Fruit fly (Drosophila melanogaster) whole organism, embryonic: ENCODE results near the gene CG13949.
A peak's percentile ranks its signal among the peaks of the same experiment; 100 is the strongest.

Experiments used
- Ada2b ChIP-seq: fragments of 200-800 bp; sonication (Bioruptor generic); IDR thresholded peaks from 2 replicates; pipeline ENCODE4 v1.3.6; 2022; ENCODE audit warnings: missing biosample characterization, missing genetic modification characterization
- C15 ChIP-seq: fragments of 200-800 bp; sonication (Bioruptor generic); IDR thresholded peaks from 3 replicates; pipeline ENCODE4 v1.3.6; 2022; ENCODE audit warnings: missing biosample characterization, missing genetic modification characterization
- CG10543 ChIP-seq: fragments of 200-800 bp; sonication (Bioruptor generic); optimal IDR thresholded peaks from 3 replicates; lab custom pipeline; 2017; ENCODE audit warnings: missing biosample characterization, mild to moderate bottlenecking, missing genetic modification characterization, moderate library complexity
- CG10979 ChIP-seq: fragments of 200-800 bp; sonication (Bioruptor generic); optimal IDR thresholded peaks from 2 replicates; lab custom pipeline; 2018; ENCODE audit warnings: missing biosample characterization, mild to moderate bottlenecking, missing genetic modification characterization, moderate library complexity
- CG11723 ChIP-seq: fragments of 200-800 bp; sonication (Bioruptor generic); optimal IDR thresholded peaks from 2 replicates; lab custom pipeline; 2017; ENCODE audit warnings: missing biosample characterization, mild to moderate bottlenecking, missing genetic modification characterization
- CG12155 ChIP-seq: fragments of 200-800 bp; sonication (Bioruptor generic); optimal IDR thresholded peaks from 3 replicates; lab custom pipeline; 2016; ENCODE audit warnings: missing biosample characterization, missing genetic modification characterization
- CG13123 ChIP-seq: fragments of 200-800 bp; sonication (Bioruptor generic); optimal IDR thresholded peaks from 2 replicates; lab custom pipeline; 2016; ENCODE audit warnings: missing biosample characterization, missing genetic modification characterization
- CG14965 ChIP-seq: fragments of 200-800 bp; sonication (Bioruptor generic); optimal IDR thresholded peaks from 2 replicates; lab custom pipeline; 2016; ENCODE audit warnings: missing biosample characterization, missing genetic modification characterization, borderline replicate concordance
- CG1647 ChIP-seq: fragments of 200-800 bp; sonication (Bioruptor generic); optimal IDR thresholded peaks from 3 replicates; lab custom pipeline; 2016; ENCODE audit warnings: missing biosample characterization, missing genetic modification characterization
- CG32532 ChIP-seq: fragments of 200-800 bp; sonication (Bioruptor generic); IDR thresholded peaks from 2 replicates; pipeline ENCODE4 v1.3.6; 2022; ENCODE audit warnings: missing biosample characterization, missing genetic modification characterization
- CG33557 ChIP-seq: fragments of 200-800 bp; sonication (Bioruptor generic); optimal IDR thresholded peaks from 2 replicates; lab custom pipeline; 2019; ENCODE audit warnings: missing biosample characterization, mild to moderate bottlenecking, missing genetic modification characterization, moderate library complexity
- CG42726 ChIP-seq: fragments of 200-800 bp; sonication (Bioruptor generic); IDR thresholded peaks from 2 replicates; pipeline ENCODE4 v1.3.6; 2022; ENCODE audit warnings: missing biosample characterization, missing genetic modification characterization; ENCODE audit not compliant: partially characterized antibody
- CG4730 ChIP-seq: fragments of 200-800 bp; sonication (Bioruptor generic); IDR thresholded peaks from 2 replicates; pipeline ENCODE4 v1.3.6; 2022; ENCODE audit warnings: missing biosample characterization, missing genetic modification characterization
- CG5245 ChIP-seq: fragments of 200-800 bp; sonication (Bioruptor generic); optimal IDR thresholded peaks from 3 replicates; lab custom pipeline; 2016; ENCODE audit warnings: missing biosample characterization, missing genetic modification characterization
- CG5953 ChIP-seq: fragments of 200-800 bp; sonication (Bioruptor generic); IDR thresholded peaks from 2 replicates; pipeline ENCODE4 v1.3.6; 2022; ENCODE audit warnings: missing biosample characterization, missing genetic modification characterization
- CG7372 ChIP-seq: fragments of 200-800 bp; sonication (Bioruptor generic); IDR thresholded peaks from 2 replicates; pipeline ENCODE4 v1.3.6; 2022; ENCODE audit warnings: missing biosample characterization, missing genetic modification characterization
- CG7786 ChIP-seq: fragments of 200-800 bp; sonication (Bioruptor generic); optimal IDR thresholded peaks from 2 replicates; lab custom pipeline; 2016; ENCODE audit warnings: missing biosample characterization, missing genetic modification characterization
- CG8281 ChIP-seq: fragments of 200-800 bp; sonication (Bioruptor generic); optimal IDR thresholded peaks from 2 replicates; lab custom pipeline; 2018; ENCODE audit warnings: missing biosample characterization, mild to moderate bottlenecking, missing genetic modification characterization, moderate library complexity
- CG9215 ChIP-seq: fragments of 200-800 bp; sonication (Bioruptor generic); IDR thresholded peaks from 2 replicates; pipeline ENCODE4 v1.3.6; 2022; ENCODE audit warnings: missing biosample characterization, missing genetic modification characterization
- CG9609 ChIP-seq: fragments of 200-800 bp; sonication (Bioruptor generic); optimal IDR thresholded peaks from 3 replicates; lab custom pipeline; 2016; ENCODE audit warnings: missing biosample characterization, missing genetic modification characterization
- Dek ChIP-seq: fragments of 200-800 bp; sonication (Bioruptor generic); optimal IDR thresholded peaks from 3 replicates; lab custom pipeline; 2019; ENCODE audit warnings: missing biosample characterization, mild to moderate bottlenecking, missing genetic modification characterization, moderate library complexity
- Dip2 ChIP-seq: fragments of 200-800 bp; sonication (Bioruptor generic); IDR thresholded peaks from 2 replicates; pipeline ENCODE4 v1.3.6; 2022; ENCODE audit warnings: missing biosample characterization, missing genetic modification characterization
- Ets65A ChIP-seq: fragments of 200-800 bp; sonication (Bioruptor generic); peaks from one replicate; lab custom pipeline; 2016; ENCODE audit warnings: missing biosample characterization, missing genetic modification characterization
- HLH54F ChIP-seq: fragments of 200-800 bp; sonication (Bioruptor generic); optimal IDR thresholded peaks from 3 replicates; lab custom pipeline; 2016; ENCODE audit warnings: missing biosample characterization, missing genetic modification characterization
- Hr39 ChIP-seq: fragments of >200 bp; optimal IDR thresholded peaks from 2 replicates; lab custom pipeline; 2017
- MBD-R2 ChIP-seq: fragments of 200-800 bp; sonication (Bioruptor generic); IDR thresholded peaks from 2 replicates; pipeline ENCODE4 v1.3.6; 2022; ENCODE audit warnings: missing biosample characterization, missing genetic modification characterization
- Meics ChIP-seq: fragments of 200-800 bp; sonication (Bioruptor generic); optimal IDR thresholded peaks from 2 replicates; lab custom pipeline; 2017; ENCODE audit warnings: missing biosample characterization, mild to moderate bottlenecking, missing genetic modification characterization
- Spps ChIP-seq: fragments of 200-800 bp; sonication (Bioruptor generic); optimal IDR thresholded peaks from 2 replicates; lab custom pipeline; 2018; ENCODE audit warnings: missing biosample characterization, mild to moderate bottlenecking, missing genetic modification characterization
- Sry-β ChIP-seq: fragments of 200-800 bp; sonication (Bioruptor generic); optimal IDR thresholded peaks from 2 replicates; lab custom pipeline; 2018; ENCODE audit warnings: missing biosample characterization, mild to moderate bottlenecking, missing genetic modification characterization, moderate library complexity
- Tbp ChIP-seq: fragments of >200 bp; optimal IDR thresholded peaks from 2 replicates; lab custom pipeline; 2018; ENCODE audit warnings: missing biosample characterization, missing genetic modification characterization
- ab ChIP-seq: fragments of 200-800 bp; sonication (Bioruptor generic); optimal IDR thresholded peaks from 2 replicates; lab custom pipeline; 2016; ENCODE audit warnings: missing biosample characterization, missing genetic modification characterization
- amos ChIP-seq: fragments of 200-800 bp; sonication (Bioruptor generic); IDR thresholded peaks from 2 replicates; pipeline ENCODE4 v1.3.6; 2022; ENCODE audit warnings: missing biosample characterization, missing genetic modification characterization; ENCODE audit not compliant: partially characterized antibody
- ase ChIP-seq: fragments of 200-800 bp; sonication (Bioruptor generic); IDR thresholded peaks from 3 replicates; pipeline ENCODE4 v1.3.6; 2022; ENCODE audit warnings: missing biosample characterization, missing genetic modification characterization
- bowl ChIP-seq: fragments of 200-800 bp; sonication (Bioruptor generic); IDR thresholded peaks from 2 replicates; pipeline ENCODE4 v1.3.6; 2022; ENCODE audit warnings: missing biosample characterization, missing genetic modification characterization
- caup ChIP-seq: fragments of 200-800 bp; sonication (Bioruptor generic); optimal IDR thresholded peaks from 3 replicates; lab custom pipeline; 2017; ENCODE audit warnings: missing biosample characterization, mild to moderate bottlenecking, missing genetic modification characterization, moderate library complexity; ENCODE audit not compliant: severe bottlenecking
- corto ChIP-seq: fragments of 200-800 bp; sonication (Bioruptor generic); optimal IDR thresholded peaks from 2 replicates; lab custom pipeline; 2016; ENCODE audit warnings: missing biosample characterization, mild to moderate bottlenecking, missing genetic modification characterization, moderate library complexity
- gcm ChIP-seq: fragments of 200-800 bp; sonication (Bioruptor generic); optimal IDR thresholded peaks from 2 replicates; lab custom pipeline; 2019; ENCODE audit warnings: missing biosample characterization, mild to moderate bottlenecking, missing genetic modification characterization, moderate library complexity
- grau ChIP-seq: fragments of 200-800 bp; optimal IDR thresholded peaks from 3 replicates; lab custom pipeline; 2019; ENCODE audit warnings: missing biosample characterization, mild to moderate bottlenecking, missing genetic modification characterization, moderate library complexity
- hbn ChIP-seq: fragments of 200-800 bp; sonication (Bioruptor generic); IDR thresholded peaks from 2 replicates; pipeline ENCODE4 v1.3.6; 2022; ENCODE audit warnings: missing biosample characterization, missing genetic modification characterization; ENCODE audit not compliant: partially characterized antibody
- ken ChIP-seq: fragments of 200-800 bp; sonication (Bioruptor generic); IDR thresholded peaks from 3 replicates; pipeline ENCODE4 v1.3.6; 2022; ENCODE audit warnings: missing biosample characterization, missing genetic modification characterization
- oc ChIP-seq: fragments of 200-800 bp; sonication (Bioruptor generic); optimal IDR thresholded peaks from 2 replicates; lab custom pipeline; 2018; ENCODE audit warnings: missing biosample characterization, mild to moderate bottlenecking, missing genetic modification characterization, moderate library complexity
- onecut ChIP-seq: fragments of 200-800 bp; sonication (Bioruptor generic); IDR thresholded peaks from 2 replicates; pipeline ENCODE4 v1.3.6; 2022; ENCODE audit warnings: missing biosample characterization, missing genetic modification characterization
- prd ChIP-seq, 3 experiments: fragments of >200 bp in 2 of 3; fragments of 200-800 bp in 1 of 3; sonication (Bioruptor generic) in 1 of 3; optimal IDR thresholded peaks in 2 of 3; IDR thresholded peaks in 1 of 3; 2 replicates in 2 of 3; 3 replicates in 1 of 3; pipeline versions ENCODE4 v1.3.6 to Lab custom; 2017 to 2022; ENCODE audit warnings: missing biosample characterization in 1 of 3, missing genetic modification characterization in 1 of 3
- pzg ChIP-seq: fragments of 200-800 bp; sonication (Bioruptor generic); optimal IDR thresholded peaks from 3 replicates; lab custom pipeline; 2018; ENCODE audit warnings: missing biosample characterization, mild to moderate bottlenecking, missing genetic modification characterization, moderate library complexity
- schlank ChIP-seq: fragments of 200-800 bp; sonication (Bioruptor generic); optimal IDR thresholded peaks from 2 replicates; lab custom pipeline; 2018; ENCODE audit warnings: missing biosample characterization, mild to moderate bottlenecking, missing genetic modification characterization
- shn ChIP-seq: fragments of 200-800 bp; sonication (Bioruptor generic); optimal IDR thresholded peaks from 3 replicates; lab custom pipeline; 2016; ENCODE audit warnings: missing biosample characterization, missing genetic modification characterization
- sim ChIP-seq: fragments of 200-800 bp; sonication (Bioruptor generic); IDR thresholded peaks from 2 replicates; pipeline ENCODE4 v1.3.6; 2022; ENCODE audit warnings: missing biosample characterization, missing genetic modification characterization
- sima ChIP-seq: fragments of 200-800 bp; sonication (Bioruptor generic); optimal IDR thresholded peaks from 2 replicates; lab custom pipeline; 2016; ENCODE audit warnings: missing biosample characterization, missing genetic modification characterization
- slbo ChIP-seq: fragments of 200-800 bp; sonication (Bioruptor generic); IDR thresholded peaks from 2 replicates; pipeline ENCODE4 v1.3.6; 2022; ENCODE audit warnings: missing biosample characterization, missing genetic modification characterization
- tio ChIP-seq: fragments of 200-800 bp; sonication (Bioruptor generic); optimal IDR thresholded peaks from 2 replicates; lab custom pipeline; 2017; ENCODE audit warnings: missing biosample characterization, missing genetic modification characterization, inconsistent platforms
- zfh2 ChIP-seq: fragments of 200-800 bp; sonication (Bioruptor generic); optimal IDR thresholded peaks from 2 replicates; lab custom pipeline; 2016; ENCODE audit warnings: missing biosample characterization, missing genetic modification characterization

CG13949 gene

dm6 chr2L:855052-855547 is at the start of gene CG13949 (continued):
- peak; percentile 39 for TF ChIP-seq CG9215 (GFP tag; lab: Robert Waterston, UW)
- TF ChIP-seq sima (GFP tag; lab: Kevin White, UChicago) = no peak
- peak; percentile 64 for TF ChIP-seq gcm
- TF ChIP-seq hbn (GFP tag; lab: Robert Waterston, UW) = peak; percentile 49; the same call in 1 of the 2 replicates
- no peak for TF ChIP-seq sim (GFP tag; lab: Robert Waterston, UW)
- TF ChIP-seq prd (optimal IDR thresholded peaks at IDR 0.05; lab: Kevin White, UChicago) = no peak
- TF ChIP-seq prd (GFP tag; IDR thresholded peaks at IDR 0.05; lab: Robert Waterston, UW) = peak; percentile 80
- TF ChIP-seq MBD-R2 (GFP tag; lab: Robert Waterston, UW) = peak; percentile 82
- no peak for TF ChIP-seq tio (GFP tag; lab: Kevin White, UChicago)
- TF ChIP-seq Spps (tag; lab: Kevin White, UChicago) = no peak
- peak; percentile 68 for TF ChIP-seq grau (tag; lab: Kevin White, UChicago)
- TF ChIP-seq C15 = no peak
- TF ChIP-seq CG10979 (tag; lab: Kevin White, UChicago) = peak; percentile 53
- TF ChIP-seq CG13123 (GFP tag; lab: Kevin White, UChicago) = no peak
- TF ChIP-seq Dek = peak; percentile 68
- TF ChIP-seq ab (GFP tag; lab: Kevin White, UChicago) = no peak
- TF ChIP-seq onecut (GFP tag; lab: Robert Waterston, UW) = no peak
- TF ChIP-seq Dip2 (GFP tag; lab: Robert Waterston, UW) = no peak
- peak; percentile 56 for TF ChIP-seq amos (GFP tag; lab: Robert Waterston, UW)
- peak; percentile 79 for TF ChIP-seq slbo (GFP tag; lab: Robert Waterston, UW)
- TF ChIP-seq CG12155 (GFP tag; lab: Kevin White, UChicago) = peak; percentile 69
- TF ChIP-seq oc (tag; lab: Kevin White, UChicago) = peak; percentile 60
- TF ChIP-seq Ada2b (GFP tag; lab: Robert Waterston, UW) = peak; percentile 73; the same call in 1 of the 2 replicates
- no peak for TF ChIP-seq CG7786 (GFP tag; lab: Kevin White, UChicago)
- peak; percentile 53 for TF ChIP-seq caup
- peak; percentile 51 for TF ChIP-seq CG9609 (GFP tag; lab: Kevin White, UChicago)
- TF ChIP-seq CG33557 = no peak
- no peak for TF ChIP-seq CG5245
- TF ChIP-seq CG5953 (GFP tag; lab: Robert Waterston, UW) = 0 out of 2 replicates have a peak, but pooled peaks have one; percentile 40
- no peak for TF ChIP-seq bowl
- peak; percentile 56; the same call in 1 of the 2 replicates for TF ChIP-seq CG7372
- no peak for TF ChIP-seq CG1647 (GFP tag; lab: Kevin White, UChicago)
- TF ChIP-seq pzg (GFP tag; lab: Kevin White, UChicago) = peak; percentile 55
- peak; percentile 59 for TF ChIP-seq shn (GFP tag; lab: Kevin White, UChicago)
- TF ChIP-seq Hr39 (lab: Kevin White, UChicago) = no peak
- peak; percentile 89 for TF ChIP-seq Ets65A (GFP tag; lab: Kevin White, UChicago)
- peak; percentile 71; the same call in 2 of the 3 replicates for TF ChIP-seq ase (GFP tag; lab: Robert Waterston, UW)
- TF ChIP-seq CG14965 (GFP tag; lab: Kevin White, UChicago) = no peak
- no peak for TF ChIP-seq CG8281 (tag; lab: Kevin White, UChicago)
- no peak for TF ChIP-seq Tbp
- peak; percentile 87 for TF ChIP-seq CG32532 (GFP tag; lab: Robert Waterston, UW)
- TF ChIP-seq ken (GFP tag; lab: Robert Waterston, UW) = peak; percentile 88
- TF ChIP-seq CG42726 (GFP tag; lab: Robert Waterston, UW) = peak; percentile 47; the same call in 1 of the 2 replicates
- TF ChIP-seq Sry-β (GFP tag; lab: Kevin White, UChicago) = no peak
- TF ChIP-seq corto = no peak
- TF ChIP-seq CG10543 (GFP tag; lab: Kevin White, UChicago) = peak; percentile 5
- no peak for TF ChIP-seq CG11723 (GFP tag; lab: Kevin White, UChicago)
- TF ChIP-seq schlank (tag; lab: Kevin White, UChicago) = no peak
- TF ChIP-seq zfh2 = peak; percentile 57
- TF ChIP-seq HLH54F (GFP tag; lab: Kevin White, UChicago) = peak; percentile 57
- peak; percentile 54 for TF ChIP-seq Meics (GFP tag; lab: Kevin White, UChicago)
- TF ChIP-seq CG4730 (GFP tag; lab: Robert Waterston, UW) = peak; percentile 30; the same call in 1 of the 2 replicates
